Worm (Caenorhabditis elegans): Measurements from ENCODE around the gene F13D12.8.
A peak's percentile ranks its signal among the peaks of the same experiment; 100 is the strongest.

Gene F13D12.8

DNA sequence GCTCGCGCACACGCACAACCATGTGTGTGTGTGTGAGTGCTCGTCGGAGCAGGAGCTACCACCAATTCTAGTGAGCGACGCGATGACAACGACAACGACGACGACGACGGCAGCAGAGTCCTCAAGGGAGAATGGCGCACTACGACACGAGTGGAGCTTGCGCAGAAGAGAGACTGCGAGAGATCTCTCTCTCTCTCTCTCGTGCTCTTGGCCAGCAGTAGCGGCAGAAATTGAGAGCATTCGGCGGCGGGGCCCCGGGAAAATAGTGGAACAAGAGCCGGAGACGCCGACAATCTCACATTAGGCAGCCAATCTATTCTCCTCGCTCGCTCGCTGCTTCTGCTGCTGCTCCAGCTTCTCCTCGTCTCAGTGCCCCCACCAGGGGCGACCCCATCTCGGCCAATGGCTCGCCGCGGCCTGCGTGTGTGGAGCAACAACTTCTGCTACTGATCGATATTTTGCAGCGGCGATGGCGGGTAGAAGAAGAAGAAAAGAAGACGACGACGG lies 14.4 kb upstream of the F13D12.8 start (continued):
- TF ChIP-seq hlh-8 (tag; optimal IDR thresholded peaks at IDR 0.05) (peak; percentile 5), fkh-6 (tag; optimal IDR thresholded peaks at IDR 0.05) (peak; percentile 49), syd-9 (tag; optimal IDR thresholded peaks at IDR 0.05) (peak; percentile 79), ama-1 (optimal IDR thresholded peaks at IDR 0.05) (peak; percentile 26), madf-2 (tag; optimal IDR thresholded peaks at IDR 0.05) (peak; percentile 24), ceh-34 (tag; optimal IDR thresholded peaks at IDR 0.05) (peak; percentile 71), fkh-10 (GFP tag; optimal IDR thresholded peaks at IDR 0.05) (no peak), ceh-14 (tag; optimal IDR thresholded peaks at IDR 0.05) (peak; percentile 87), hlh-13 (GFP tag; optimal IDR thresholded peaks at IDR 0.05) (no peak), ttx-3 (tag; optimal IDR thresholded peaks at IDR 0.05) (peak; percentile 20), ceh-45 (GFP tag; IDR thresholded peaks at IDR 0.05) (no peak), odd-2 (tag; optimal IDR thresholded peaks at IDR 0.05) (no peak), C08G9.2 (tag; optimal IDR thresholded peaks at IDR 0.05) (peak; percentile 66), elt-2 (tag; optimal IDR thresholded peaks at IDR 0.05) (no peak), pag-3 (tag; optimal IDR thresholded peaks at IDR 0.05; ENCODE audit: borderline replicate concordance) (no peak), gmeb-2 (tag; optimal IDR thresholded peaks at IDR 0.05) (peak; percentile 26), rnt-1 (tag; optimal IDR thresholded peaks at IDR 0.05) (peak; percentile 44), ceh-19 (GFP tag; optimal IDR thresholded peaks at IDR 0.05) (peak; percentile 74), ceh-24 (tag; optimal IDR thresholded peaks at IDR 0.05) (no peak)

DNA sequence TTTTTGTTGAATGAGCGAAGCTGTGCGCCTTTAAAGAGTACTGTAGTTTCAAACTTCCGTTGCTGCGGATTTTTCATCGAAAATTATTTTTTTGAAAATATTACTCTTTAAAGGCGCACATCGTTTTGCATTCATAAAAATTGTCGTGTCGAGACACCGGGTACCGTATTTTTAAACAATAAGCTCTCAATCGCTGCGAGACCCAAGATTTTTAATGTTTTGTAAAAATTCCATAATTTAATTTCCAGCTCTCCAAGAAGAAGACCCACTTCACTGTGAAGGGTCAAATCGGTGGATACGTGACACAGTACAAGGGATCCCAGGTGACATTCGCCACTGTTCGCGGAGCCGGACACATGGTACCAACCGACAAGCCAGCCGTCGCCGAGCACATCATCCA lies 9.9 kb upstream of the F13D12.8 start:
- no peak for TF ChIP-seq ref-2 (tag; optimal IDR thresholded peaks at IDR 0.05)
- no peak for TF ChIP-seq hlh-6 (tag; optimal IDR thresholded peaks at IDR 0.05)
- TF ChIP-seq lim-6 (tag; optimal IDR thresholded peaks at IDR 0.05) = no peak
- no peak for TF ChIP-seq nfya-1 (tag; optimal IDR thresholded peaks at IDR 0.05)
- TF ChIP-seq dmd-4 (tag; optimal IDR thresholded peaks at IDR 0.05; ENCODE audit: borderline replicate concordance) = no peak
- no peak for TF ChIP-seq ceh-30 (tag; optimal IDR thresholded peaks at IDR 0.05)
- TF ChIP-seq hlh-30 (tag; optimal IDR thresholded peaks at IDR 0.05; ENCODE audit: insufficient read depth) = no peak
- TF ChIP-seq rnt-1 (tag; optimal IDR thresholded peaks at IDR 0.05) = no peak
- no peak for TF ChIP-seq fkh-6 (tag; optimal IDR thresholded peaks at IDR 0.05)
- no peak for TF ChIP-seq fkh-10 (GFP tag; optimal IDR thresholded peaks at IDR 0.05)
- no peak for TF ChIP-seq nhr-232 (tag; optimal IDR thresholded peaks at IDR 0.05)
- TF ChIP-seq ceh-18 (tag; optimal IDR thresholded peaks at IDR 0.05) = no peak
- TF ChIP-seq unc-42 (tag; optimal IDR thresholded peaks at IDR 0.05) = no peak

DNA sequence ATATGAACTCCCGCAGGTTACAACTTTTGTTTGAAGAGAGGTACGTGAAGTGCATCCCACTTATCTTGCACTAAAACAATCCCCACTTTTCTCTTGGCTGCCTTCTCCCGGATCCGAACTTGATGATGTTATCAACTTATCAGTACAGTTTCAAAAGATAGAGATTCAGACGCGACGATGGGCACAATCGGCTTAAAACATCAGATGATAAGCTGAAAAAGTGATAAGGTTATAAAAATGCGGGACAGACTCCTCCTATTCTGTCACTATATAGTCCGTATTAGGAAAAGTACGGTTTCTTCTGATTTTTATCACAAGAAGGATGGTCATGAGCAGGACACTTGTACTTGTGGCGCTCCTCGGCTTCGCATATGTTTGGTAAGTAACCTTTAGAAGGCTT lies 6.8 kb upstream of the F13D12.8 start, which contains the start of gene ctsa-1.2:
Gene ctsa-1.2, plus strand, starts transcription at position 160 of the 400 bp plus-strand sequence.
- no peak for TF ChIP-seq F13H6.1 (tag; optimal IDR thresholded peaks at IDR 0.05)
- TF ChIP-seq sdc-2 (tag; optimal IDR thresholded peaks at IDR 0.05) = no peak
- TF ChIP-seq elt-2 (tag; optimal IDR thresholded peaks at IDR 0.05) = peak; percentile 74

DNA sequence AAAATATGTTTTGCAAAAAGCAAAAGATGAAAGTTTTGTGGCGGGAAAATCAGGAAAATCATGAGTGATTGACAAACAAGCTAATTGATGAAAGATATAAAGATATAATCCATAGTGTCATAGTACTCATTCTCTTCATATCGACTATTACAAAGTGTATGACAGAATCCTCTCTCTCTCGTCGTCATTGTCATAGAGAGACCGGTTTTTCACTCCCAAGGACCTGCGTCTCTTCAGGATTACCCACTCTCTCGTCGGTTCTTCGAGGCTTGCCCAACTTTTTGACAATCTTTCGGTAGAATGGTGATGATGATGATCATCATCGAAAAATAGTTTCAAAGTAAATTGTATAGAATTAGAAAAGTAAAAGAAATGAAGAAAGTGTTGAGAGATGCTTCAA lies 5.0 kb upstream of the F13D12.8 start:
- TF ChIP-seq unc-55 (GFP tag; optimal IDR thresholded peaks at IDR 0.05) (peak; percentile 68), lin-11 (tag; optimal IDR thresholded peaks at IDR 0.05) (no peak)

DNA sequence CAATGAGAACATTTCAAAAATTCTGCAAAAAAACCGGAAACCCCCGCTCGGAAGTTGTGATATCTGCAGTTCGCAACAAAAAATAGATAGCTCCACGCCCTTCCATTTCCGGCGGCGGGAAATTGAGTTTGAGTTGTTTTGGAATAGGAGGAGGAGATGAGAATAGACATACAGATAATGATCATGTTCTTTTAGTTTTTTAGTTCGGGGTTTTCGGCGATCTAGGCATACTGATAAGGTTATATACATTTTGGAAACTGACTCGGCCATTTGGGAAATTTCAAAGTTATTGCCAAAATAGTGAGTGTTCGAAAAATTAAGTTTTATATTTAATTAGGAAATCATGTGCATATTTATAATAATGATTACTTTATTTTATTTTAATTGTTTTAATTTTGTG lies 1.5 kb upstream of the F13D12.8 start:
- TF ChIP-seq ztf-16 (tag; optimal IDR thresholded peaks at IDR 0.05) (no peak), ceh-45 (GFP tag; IDR thresholded peaks at IDR 0.05) (no peak), pha-4 (tag; optimal IDR thresholded peaks at IDR 0.05) (no peak), lin-11 (tag; optimal IDR thresholded peaks at IDR 0.05) (no peak), ceh-34 (tag; optimal IDR thresholded peaks at IDR 0.05) (no peak), sox-4 (tag; optimal IDR thresholded peaks at IDR 0.05) (no peak), nhr-11 (tag; optimal IDR thresholded peaks at IDR 0.05) (no peak)
